Fruit fly (Drosophila melanogaster): Measurements from ENCODE around the gene CG14562.

The CG14562 gene

dm6 chr3L:21896217-21896616 lies 45.8 kb upstream of the CG14562 start:
- TF ChIP-seq fd96Ca (GFP tag; IDR thresholded peaks at IDR 0.05): peak; percentile 50; the same call in 1 of the 3 replicates
- TF ChIP-seq CG15710 (tag; optimal IDR thresholded peaks at IDR 0.05): no peak
- peak; percentile 43; the same call in 1 of the 3 replicates for TF ChIP-seq CG4496 (GFP tag; IDR thresholded peaks at IDR 0.05)
- no peak for TF ChIP-seq CG9948 (tag; optimal IDR thresholded peaks at IDR 0.05)
- TF ChIP-seq CG13204 (GFP tag; optimal IDR thresholded peaks at IDR 0.05): peak; percentile 63
- TF ChIP-seq Ets98B (GFP tag; IDR thresholded peaks at IDR 0.05): peak; percentile 37; the same call in 1 of the 2 replicates
- peak; percentile 57; the same call in 1 of the 2 replicates for TF ChIP-seq CG12605 (GFP tag; IDR thresholded peaks at IDR 0.05)
- peak; percentile 7 for TF ChIP-seq CG8301 (tag; optimal IDR thresholded peaks at IDR 0.05)
- no peak for TF ChIP-seq Pif1B (GFP tag; optimal IDR thresholded peaks at IDR 0.05)
- peak; percentile 45 for TF ChIP-seq CG14655 (GFP tag; optimal IDR thresholded peaks at IDR 0.05)
- peak; percentile 56 for TF ChIP-seq CG32121 (GFP tag; IDR thresholded peaks at IDR 0.05)
- TF ChIP-seq EcR (GFP tag; optimal IDR thresholded peaks at IDR 0.05): peak; percentile 7

dm6 chr3L:21899488-21899887 lies 42.5 kb upstream of the CG14562 start:
- TF ChIP-seq gl (tag; optimal IDR thresholded peaks at IDR 0.05) (peak; percentile 41), CG10348 (GFP tag; IDR thresholded peaks at IDR 0.05) (no peak), Pif1A (GFP tag; optimal IDR thresholded peaks at IDR 0.05) (no peak), CG8301 (tag; optimal IDR thresholded peaks at IDR 0.05) (no peak), fd96Ca (GFP tag; IDR thresholded peaks at IDR 0.05) (0 out of 3 replicates have a peak, but pooled peaks have one; percentile 20), CG17806 (tag; optimal IDR thresholded peaks at IDR 0.05) (no peak), Ets98B (GFP tag; IDR thresholded peaks at IDR 0.05) (no peak), D1 (tag; optimal IDR thresholded peaks at IDR 0.05) (no peak), CG8159 (tag; optimal IDR thresholded peaks at IDR 0.05) (no peak), CG9948 (tag; optimal IDR thresholded peaks at IDR 0.05) (no peak), rn (GFP tag; IDR thresholded peaks at IDR 0.05) (no peak), CG14655 (GFP tag; optimal IDR thresholded peaks at IDR 0.05) (no peak), CG32121 (GFP tag; IDR thresholded peaks at IDR 0.05) (no peak)

DNA sequence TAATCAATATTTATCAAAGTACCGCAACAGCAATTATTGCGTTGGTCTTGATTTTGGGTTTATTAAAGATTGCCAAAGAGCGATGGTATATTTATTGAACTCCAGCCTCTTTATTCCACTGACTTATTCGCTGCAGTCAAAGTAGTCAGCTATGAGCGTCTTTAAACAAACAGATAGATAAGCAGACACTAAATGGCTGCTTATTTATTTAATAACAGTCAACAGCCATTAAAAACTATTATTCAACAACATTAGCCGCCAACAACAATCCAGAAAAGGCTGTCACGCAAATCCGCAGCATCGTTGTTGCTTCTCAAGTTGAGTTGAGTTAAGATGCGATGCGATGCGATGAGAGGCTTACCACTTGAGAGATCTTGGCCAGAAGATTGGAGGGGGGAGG lies 33.2 kb upstream of the CG14562 start:
- TF ChIP-seq Ets98B (GFP tag; IDR thresholded peaks at IDR 0.05) (no peak), CG4496 (GFP tag; IDR thresholded peaks at IDR 0.05) (0 out of 3 replicates have a peak, but pooled peaks have one; percentile 22)

dm6 chr3L:21918605-21919004 lies 23.4 kb upstream of the CG14562 start:
- TF ChIP-seq CG15710 (tag; optimal IDR thresholded peaks at IDR 0.05) (peak; percentile 38), D1 (tag; optimal IDR thresholded peaks at IDR 0.05) (peak; percentile 16), CG8159 (tag; optimal IDR thresholded peaks at IDR 0.05) (no peak), CG17806 (tag; optimal IDR thresholded peaks at IDR 0.05) (peak; percentile 60), CG14655 (GFP tag; optimal IDR thresholded peaks at IDR 0.05) (no peak), CG4496 (GFP tag; IDR thresholded peaks at IDR 0.05) (0 out of 3 replicates have a peak, but pooled peaks have one; percentile 24), fd96Ca (GFP tag; IDR thresholded peaks at IDR 0.05) (no peak), Snoo (tag; optimal IDR thresholded peaks at IDR 0.05) (no peak), gl (tag; optimal IDR thresholded peaks at IDR 0.05) (no peak), Pif1A (GFP tag; optimal IDR thresholded peaks at IDR 0.05) (no peak), CG10348 (GFP tag; IDR thresholded peaks at IDR 0.05) (no peak), CG13204 (GFP tag; optimal IDR thresholded peaks at IDR 0.05) (no peak), CG9948 (tag; optimal IDR thresholded peaks at IDR 0.05) (peak; percentile 65), rn (GFP tag; IDR thresholded peaks at IDR 0.05) (no peak), EcR (GFP tag; optimal IDR thresholded peaks at IDR 0.05) (no peak), CG32121 (GFP tag; IDR thresholded peaks at IDR 0.05) (no peak), Ets98B (GFP tag; IDR thresholded peaks at IDR 0.05) (no peak), CG34367 (tag; optimal IDR thresholded peaks at IDR 0.05) (no peak), CG12605 (GFP tag; IDR thresholded peaks at IDR 0.05) (no peak), CG8301 (tag; optimal IDR thresholded peaks at IDR 0.05) (peak; percentile 69), Pif1B (GFP tag; optimal IDR thresholded peaks at IDR 0.05) (no peak)

DNA sequence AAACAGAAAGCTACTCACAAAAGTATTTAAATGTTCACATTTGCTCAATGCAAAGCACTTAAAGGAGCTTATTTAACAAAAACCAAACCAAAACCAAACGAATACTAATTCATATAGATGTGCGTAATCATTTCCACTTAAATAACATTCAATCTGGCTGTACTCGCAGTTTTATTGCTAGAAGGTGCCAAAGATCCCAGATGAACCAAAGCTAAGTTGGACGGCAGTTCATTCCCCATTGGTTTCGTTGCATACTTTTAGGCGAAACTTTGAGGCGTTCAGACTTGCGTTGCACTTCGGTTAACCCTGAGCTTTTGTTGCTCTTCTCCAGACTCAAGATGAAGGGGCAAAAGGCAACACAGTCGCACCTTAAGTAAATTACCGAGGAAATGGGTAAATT lies 11.8 kb upstream of the CG14562 start:
- TF ChIP-seq CG12605 (GFP tag; IDR thresholded peaks at IDR 0.05) (no peak), CG8159 (tag; optimal IDR thresholded peaks at IDR 0.05) (no peak), CG14655 (GFP tag; optimal IDR thresholded peaks at IDR 0.05) (no peak), Pif1B (GFP tag; optimal IDR thresholded peaks at IDR 0.05) (no peak), CG8301 (tag; optimal IDR thresholded peaks at IDR 0.05) (no peak), EcR (GFP tag; optimal IDR thresholded peaks at IDR 0.05) (peak; percentile 28), CG17806 (tag; optimal IDR thresholded peaks at IDR 0.05) (no peak), rn (GFP tag; IDR thresholded peaks at IDR 0.05) (no peak), CG15710 (tag; optimal IDR thresholded peaks at IDR 0.05) (no peak), CG9948 (tag; optimal IDR thresholded peaks at IDR 0.05) (no peak), CG4496 (GFP tag; IDR thresholded peaks at IDR 0.05) (0 out of 3 replicates have a peak, but pooled peaks have one; percentile 13)

DNA sequence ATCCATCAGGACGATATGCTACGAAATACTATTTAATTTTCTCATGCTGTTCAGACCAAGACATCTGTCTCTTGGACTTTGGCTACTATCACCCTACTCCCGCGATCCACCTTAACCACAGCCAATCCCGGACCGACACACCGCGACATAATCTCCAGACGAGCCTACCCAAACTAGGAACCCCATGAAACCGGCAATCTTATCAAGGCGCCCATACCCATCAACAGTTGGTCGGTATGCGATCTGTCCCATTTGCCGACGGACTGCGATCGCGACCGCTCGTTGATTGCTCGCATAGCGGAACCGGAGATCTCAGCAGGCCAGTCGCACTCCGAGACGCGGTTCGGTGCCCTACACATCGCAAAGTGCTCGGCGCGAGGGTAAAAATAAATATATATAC lies 7.6 kb upstream of the CG14562 start, which contains the start of gene SLC22A:
Gene SLC22A, plus strand, starts transcription at position 243 of the 400 bp plus-strand sequence.
- TF ChIP-seq CG8159 (tag; optimal IDR thresholded peaks at IDR 0.05) (peak; percentile 40), CG17806 (tag; optimal IDR thresholded peaks at IDR 0.05) (peak; percentile 32), gl (tag; optimal IDR thresholded peaks at IDR 0.05) (peak; percentile 83), Ets98B (GFP tag; IDR thresholded peaks at IDR 0.05) (peak; percentile 48; the same call in 1 of the 2 replicates), Snoo (tag; optimal IDR thresholded peaks at IDR 0.05) (peak; percentile 0), CG10348 (GFP tag; IDR thresholded peaks at IDR 0.05) (no peak), CG32121 (GFP tag; IDR thresholded peaks at IDR 0.05) (peak; percentile 61), CG14655 (GFP tag; optimal IDR thresholded peaks at IDR 0.05) (peak; percentile 51), Pif1A (GFP tag; optimal IDR thresholded peaks at IDR 0.05) (no peak), CG34367 (tag; optimal IDR thresholded peaks at IDR 0.05) (peak; percentile 46), D1 (tag; optimal IDR thresholded peaks at IDR 0.05) (no peak), EcR (GFP tag; optimal IDR thresholded peaks at IDR 0.05) (peak; percentile 90), fd96Ca (GFP tag; IDR thresholded peaks at IDR 0.05) (no peak), CG15710 (tag; optimal IDR thresholded peaks at IDR 0.05) (peak; percentile 29), CG13204 (GFP tag; optimal IDR thresholded peaks at IDR 0.05) (peak; percentile 85), Pif1B (GFP tag; optimal IDR thresholded peaks at IDR 0.05) (peak; percentile 53), CG9948 (tag; optimal IDR thresholded peaks at IDR 0.05) (peak; percentile 4), CG12605 (GFP tag; IDR thresholded peaks at IDR 0.05) (no peak; the same call in 1 of the 2 replicates), CG4496 (GFP tag; IDR thresholded peaks at IDR 0.05) (peak; percentile 58; the same call in 2 of the 3 replicates), rn (GFP tag; IDR thresholded peaks at IDR 0.05) (no peak), CG8301 (tag; optimal IDR thresholded peaks at IDR 0.05) (peak; percentile 32)
